Worm (Caenorhabditis elegans): Measurements from ENCODE around the gene crb-1.

DNA sequence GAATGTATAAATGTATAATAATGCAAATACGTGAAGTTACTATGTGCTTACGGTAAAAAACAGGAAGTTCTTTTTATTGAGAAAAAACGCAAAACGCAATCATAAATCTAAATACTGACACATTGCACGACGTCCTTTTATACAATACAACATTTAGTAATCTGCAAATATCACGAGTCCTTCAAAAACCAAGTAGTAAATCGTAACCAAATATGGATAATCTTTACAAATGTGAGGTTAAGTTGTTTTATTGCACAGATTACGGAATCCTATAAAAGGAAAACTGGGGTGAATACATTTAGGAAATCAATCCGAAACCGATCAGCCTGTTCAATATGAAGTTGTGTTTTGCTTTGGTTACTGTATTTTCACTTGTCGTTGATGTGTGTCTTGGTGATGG lies 15.5 kb downstream of the crb-1 start, which contains the start of gene F11C7.7:
- TF ChIP-seq mdl-1 (tag; optimal IDR thresholded peaks at IDR 0.05) (no peak), elt-2 (tag; optimal IDR thresholded peaks at IDR 0.05) (no peak), nhr-11 (tag; optimal IDR thresholded peaks at IDR 0.05) (no peak)

All from whole organism, L3 larva.